Worm (Caenorhabditis elegans): ENCODE measurements around the gene T19C4.1.

The T19C4.1 gene

DNA sequence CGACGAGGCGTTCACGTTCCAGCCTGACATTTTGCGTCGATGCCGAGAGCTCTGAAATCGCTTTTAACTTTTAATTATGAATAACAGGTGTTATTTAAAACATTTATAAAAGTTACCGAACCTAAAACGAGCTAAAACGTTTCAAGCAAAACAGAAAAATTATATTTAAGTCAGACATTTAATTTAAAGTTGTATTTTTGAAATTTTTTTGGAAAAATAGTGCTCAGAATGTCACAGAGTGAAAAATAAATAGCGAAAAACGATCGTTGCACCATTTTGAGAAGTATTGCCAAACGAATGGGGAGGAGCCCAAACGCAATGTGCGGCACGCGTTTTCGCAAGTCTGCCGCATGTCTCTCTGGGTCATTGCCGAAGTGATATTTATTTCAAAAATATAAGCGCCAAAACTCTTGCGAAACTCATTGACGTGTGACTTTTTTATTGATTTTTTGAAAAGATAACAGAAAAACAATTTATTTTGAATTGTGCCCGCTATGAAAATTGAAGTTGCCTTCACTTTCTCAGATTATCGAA, 36.4 kb upstream of the T19C4.1 start, which contains the start of gene erfa-3 (continued):
- no peak for TF ChIP-seq nhr-11 (tag; optimal IDR thresholded peaks at IDR 0.05)
- 0 out of 2 replicates have a peak, but pooled peaks have one; percentile 50 for TF ChIP-seq lim-7 (GFP tag; IDR thresholded peaks at IDR 0.05)
- TF ChIP-seq mep-1 (tag; optimal IDR thresholded peaks at IDR 0.05) = peak; percentile 72
- TF ChIP-seq set-16 (GFP tag; IDR thresholded peaks at IDR 0.05) = no peak
- TF ChIP-seq spr-3 (GFP tag; optimal IDR thresholded peaks at IDR 0.05) = no peak
- TF ChIP-seq hmg-1.1 (GFP tag; IDR thresholded peaks at IDR 0.05) = peak; percentile 70
- TF ChIP-seq F49E8.2 (tag; optimal IDR thresholded peaks at IDR 0.05; ENCODE audit: borderline replicate concordance) = no peak
- TF ChIP-seq pha-4 (GFP tag; IDR thresholded peaks at IDR 0.05) = peak; percentile 36; the same call in 1 of the 2 replicates
- no peak for TF ChIP-seq pha-4 (tag; optimal IDR thresholded peaks at IDR 0.05)
- TF ChIP-seq dmd-6 (GFP tag; IDR thresholded peaks at IDR 0.05) = no peak
- TF ChIP-seq ces-1 (GFP tag; optimal IDR thresholded peaks at IDR 0.05) = no peak
- no peak for TF ChIP-seq zip-11 (GFP tag; IDR thresholded peaks at IDR 0.05)
- TF ChIP-seq T26A8.4 (GFP tag; IDR thresholded peaks at IDR 0.05) = peak; percentile 61; the same call in 1 of the 2 replicates
- TF ChIP-seq vab-7 (GFP tag; IDR thresholded peaks at IDR 0.05) = no peak
- TF ChIP-seq duxl-1 (tag; optimal IDR thresholded peaks at IDR 0.05; ENCODE audit: poor library complexity) = peak; percentile 79
- no peak for TF ChIP-seq mdl-1 (tag; optimal IDR thresholded peaks at IDR 0.05)
- TF ChIP-seq nhr-25 (tag; optimal IDR thresholded peaks at IDR 0.05; ENCODE audit: borderline replicate concordance, insufficient read depth) = peak; percentile 2
- no peak for TF ChIP-seq lir-3 (tag; optimal IDR thresholded peaks at IDR 0.05)
- TF ChIP-seq ztf-11 (tag; optimal IDR thresholded peaks at IDR 0.05) = no peak
- 0 out of 2 replicates have a peak, but pooled peaks have one; percentile 13 for TF ChIP-seq arid-1 (GFP tag; conservative IDR thresholded peaks at IDR 0.05)
- TF ChIP-seq Y5F2A.4 (GFP tag; optimal IDR thresholded peaks at IDR 0.05) = no peak
- no peak for TF ChIP-seq mdt-29 (GFP tag; IDR thresholded peaks at IDR 0.05)
- peak; percentile 74 for TF ChIP-seq hlh-30 (tag; optimal IDR thresholded peaks at IDR 0.05; ENCODE audit: insufficient read depth)
- TF ChIP-seq nhr-10 (tag; optimal IDR thresholded peaks at IDR 0.05) = no peak
- TF ChIP-seq ZK546.5 (tag; optimal IDR thresholded peaks at IDR 0.05) = no peak
- no peak for TF ChIP-seq aly-2 (tag; optimal IDR thresholded peaks at IDR 0.05)
- no peak for TF ChIP-seq lin-1 (GFP tag; IDR thresholded peaks at IDR 0.05)
- TF ChIP-seq cey-2 (tag; optimal IDR thresholded peaks at IDR 0.05; ENCODE audit: borderline replicate concordance, insufficient read depth) = no peak
- peak; percentile 31 for TF ChIP-seq nhr-6 (tag; optimal IDR thresholded peaks at IDR 0.05)
- TF ChIP-seq nhr-41 (GFP tag; IDR thresholded peaks at IDR 0.05) = no peak
- TF ChIP-seq skn-1 (tag; optimal IDR thresholded peaks at IDR 0.05) = no peak
- peak in 1 of 2 experiments; percentile 73 for TF ChIP-seq lsy-2 (tag; optimal IDR thresholded peaks at IDR 0.05)
- 0 out of 2 replicates have a peak, but pooled peaks have one; percentile 13 for TF ChIP-seq ceh-20 (GFP tag; IDR thresholded peaks at IDR 0.05)
- TF ChIP-seq lin-13 (GFP tag; optimal IDR thresholded peaks at IDR 0.05) = peak; percentile 60
- no peak for TF ChIP-seq lin-29 (GFP tag; IDR thresholded peaks at IDR 0.05)
- TF ChIP-seq dpl-1 (GFP tag; optimal IDR thresholded peaks at IDR 0.05) = peak; percentile 71
- TF ChIP-seq nhr-42 (GFP tag; IDR thresholded peaks at IDR 0.05) = no peak
- TF ChIP-seq F44E2.7 (GFP tag; IDR thresholded peaks at IDR 0.05) = no peak
- no peak for TF ChIP-seq jun-1 (tag; optimal IDR thresholded peaks at IDR 0.05)
- TF ChIP-seq daf-8 (GFP tag; IDR thresholded peaks at IDR 0.05) = no peak
- no peak for TF ChIP-seq attf-4 (tag; optimal IDR thresholded peaks at IDR 0.05)
- TF ChIP-seq ceh-62 (tag; optimal IDR thresholded peaks at IDR 0.05) = no peak
- no peak for TF ChIP-seq fos-1 (tag; optimal IDR thresholded peaks at IDR 0.05)
- TF ChIP-seq pqm-1 (tag; optimal IDR thresholded peaks at IDR 0.05) = no peak
- TF ChIP-seq egl-27 (tag; optimal IDR thresholded peaks at IDR 0.05) = no peak
- TF ChIP-seq ceh-32 (tag; optimal IDR thresholded peaks at IDR 0.05; ENCODE audit: poor library complexity) = no peak
- no peak for TF ChIP-seq nhr-77 (tag; optimal IDR thresholded peaks at IDR 0.05)
- TF ChIP-seq ZK337.2 (GFP tag; IDR thresholded peaks at IDR 0.05) = no peak
- TF ChIP-seq nhr-102 (tag; optimal IDR thresholded peaks at IDR 0.05) = peak; percentile 54
- TF ChIP-seq ztf-7 (tag; optimal IDR thresholded peaks at IDR 0.05) = peak; percentile 58
- no peak for TF ChIP-seq nhr-237 (tag; optimal IDR thresholded peaks at IDR 0.05)

Data from whole organism, L4 larva.